Fruit fly (Drosophila melanogaster) whole organism, embryonic: ENCODE measurements around the gene CG42827.

Experiments used
- CG8359 ChIP-seq: fragments of 200-800 bp; sonication (Bioruptor generic); optimal IDR thresholded peaks from 2 replicates; lab custom pipeline; 2017; ENCODE audit warnings: missing biosample characterization, mild to moderate bottlenecking, missing genetic modification characterization, borderline replicate concordance
- D19A ChIP-seq: fragments of 200-800 bp; optimal IDR thresholded peaks from 3 replicates; lab custom pipeline; 2019; ENCODE audit warnings: missing biosample characterization, mild to moderate bottlenecking, missing genetic modification characterization, moderate library complexity
- Hr51 ChIP-seq, 2 experiments: fragments of 200-800 bp; sonication (Bioruptor generic); optimal IDR thresholded peaks; 2 replicates in 1 of 2; 3 replicates in 1 of 2; lab custom pipeline; 2016 to 2018; ENCODE audit warnings: missing biosample characterization in 2 of 2, missing genetic modification characterization in 2 of 2, mild to moderate bottlenecking in 1 of 2, moderate library complexity in 1 of 2
- knrl ChIP-seq: fragments of 200-800 bp; sonication (Bioruptor generic); IDR thresholded peaks from 3 replicates; pipeline ENCODE4 v1.3.6; 2022; ENCODE audit warnings: missing biosample characterization, missing genetic modification characterization; ENCODE audit not compliant: partially characterized antibody

DNA sequence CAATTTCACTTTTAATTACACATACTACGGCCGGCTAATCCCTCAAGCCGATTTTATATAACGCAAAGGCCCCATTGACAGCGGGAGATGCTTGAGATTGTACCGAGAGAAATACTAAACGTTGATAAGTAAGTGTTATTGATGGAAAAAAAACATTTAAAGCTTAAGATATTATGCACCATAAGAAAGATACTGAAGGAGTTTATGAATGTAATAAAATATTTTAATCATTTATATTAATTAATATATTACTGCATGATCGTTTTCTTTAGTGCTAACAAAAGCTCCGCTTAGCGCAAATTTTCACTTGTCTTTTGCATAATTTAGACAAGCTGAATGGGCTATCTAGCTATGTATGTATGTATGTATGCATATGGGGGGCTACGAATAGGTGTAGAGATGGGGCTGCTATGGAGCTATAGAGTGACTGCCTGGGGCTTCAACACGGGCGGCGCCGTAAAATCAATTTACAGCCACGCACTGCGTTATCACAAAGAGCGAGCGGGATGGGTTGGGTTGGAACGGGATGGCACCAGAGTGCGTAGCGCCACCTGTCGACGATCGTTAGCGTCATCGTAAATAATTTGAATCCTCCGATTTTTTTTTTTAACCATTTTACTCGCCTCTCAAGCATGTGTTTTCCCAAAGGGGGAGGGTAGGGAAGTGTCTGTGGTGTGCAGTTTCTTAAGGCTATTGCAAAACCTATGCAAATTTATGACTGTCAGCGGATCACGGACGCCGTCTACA is 24.0 kb downstream of the CG42827 start:
- TF ChIP-seq Hr51 (GFP tag; optimal IDR thresholded peaks at IDR 0.05; lab: Kevin White, UChicago) (no peak), knrl (GFP tag; lab: Robert Waterston, UW) (no peak), D19A (tag; lab: Kevin White, UChicago) (no peak), CG8359 (GFP tag; lab: Kevin White, UChicago) (no peak)
